Fruit fly (Drosophila melanogaster): Measurements from ENCODE around the gene gukh.

DNA sequence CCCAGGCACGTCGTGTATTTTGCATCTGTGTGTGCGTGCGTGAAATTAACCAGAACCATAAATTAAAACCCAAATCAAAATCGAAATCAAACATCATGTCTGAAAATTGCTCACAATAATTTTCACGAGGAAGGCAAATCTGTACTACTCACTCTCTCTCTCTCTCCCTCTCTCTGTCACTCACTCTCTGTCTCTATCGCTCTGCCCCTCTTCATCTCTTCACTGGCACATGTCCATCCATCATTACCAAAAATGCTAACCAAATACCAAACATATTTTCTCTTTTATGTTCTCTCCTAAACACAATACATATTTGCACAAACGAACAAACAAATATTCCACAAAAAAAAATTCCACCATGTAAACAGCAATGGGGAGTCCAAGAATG lies 31.6 kb downstream of the gukh start:
- no peak for TF ChIP-seq fd96Ca (GFP tag; IDR thresholded peaks at IDR 0.05)
- TF ChIP-seq CG15710 (tag; optimal IDR thresholded peaks at IDR 0.05): no peak
- no peak for TF ChIP-seq Pif1B (GFP tag; optimal IDR thresholded peaks at IDR 0.05)
- no peak for TF ChIP-seq Snoo (tag; optimal IDR thresholded peaks at IDR 0.05)
- no peak for TF ChIP-seq EcR (GFP tag; optimal IDR thresholded peaks at IDR 0.05)
- TF ChIP-seq CG9948 (tag; optimal IDR thresholded peaks at IDR 0.05): no peak
- no peak for TF ChIP-seq CG34367 (tag; optimal IDR thresholded peaks at IDR 0.05)
- TF ChIP-seq Ets98B (GFP tag; IDR thresholded peaks at IDR 0.05): no peak
- TF ChIP-seq D1 (tag; optimal IDR thresholded peaks at IDR 0.05): no peak
